Worm (Caenorhabditis elegans): Measurements from ENCODE around the gene cdh-4.

- TF ChIP-seq pqm-1 (tag; optimal IDR thresholded peaks at IDR 0.05) (peak; percentile 85), nhr-11 (tag; optimal IDR thresholded peaks at IDR 0.05) (peak; percentile 88), unc-55 (GFP tag; optimal IDR thresholded peaks at IDR 0.05) (no peak), che-1 (tag; optimal IDR thresholded peaks at IDR 0.05) (peak; percentile 91), pha-4 (tag; optimal IDR thresholded peaks at IDR 0.05) (no peak), ama-1 (optimal IDR thresholded peaks at IDR 0.05) (no peak), ceh-6 (GFP tag; optimal IDR thresholded peaks at IDR 0.05) (peak; percentile 87), ahr-1 (tag; optimal IDR thresholded peaks at IDR 0.05) (peak; percentile 95), lin-11 (tag; optimal IDR thresholded peaks at IDR 0.05) (peak; percentile 90), fkh-10 (GFP tag; optimal IDR thresholded peaks at IDR 0.05) (peak; percentile 90), ceh-48 (tag; optimal IDR thresholded peaks at IDR 0.05) (peak; percentile 96), ceh-30 (tag; optimal IDR thresholded peaks at IDR 0.05) (peak; percentile 48)
Measured at ce11 chrIII:4568455-4568854, 48.3 kb downstream of the cdh-4 start, which contains the start of gene idhg-1.
